Fruit fly (Drosophila melanogaster): Measurements from ENCODE around the gene CG43235.

dm6 chr2L:7678095-7678784, 14.6 kb upstream of the CG43235 start:
- TF ChIP-seq psq (GFP tag; optimal IDR thresholded peaks at IDR 0.05): no peak
- TF ChIP-seq Jra (GFP tag; optimal IDR thresholded peaks at IDR 0.05): peak; percentile 32
- no peak for TF ChIP-seq Myc (optimal IDR thresholded peaks at IDR 0.05)
- peak; percentile 19 for TF ChIP-seq Hr83 (GFP tag; optimal IDR thresholded peaks at IDR 0.05; ENCODE audit: poor library complexity, severe bottlenecking)
- peak; percentile 46 for TF ChIP-seq h (GFP tag; optimal IDR thresholded peaks at IDR 0.05)
- no peak for TF ChIP-seq Rel (GFP tag; optimal IDR thresholded peaks at IDR 0.05)
- peak; percentile 99 for TF ChIP-seq Rel (tag; optimal IDR thresholded peaks at IDR 0.05)
- TF ChIP-seq lola (GFP tag; optimal IDR thresholded peaks at IDR 0.05): no peak
- no peak for TF ChIP-seq CrebA (GFP tag; optimal IDR thresholded peaks at IDR 0.05; ENCODE audit: borderline replicate concordance)
- no peak for TF ChIP-seq fru (GFP tag; optimal IDR thresholded peaks at IDR 0.05)
- no peak for TF ChIP-seq Hr78 (GFP tag; optimal IDR thresholded peaks at IDR 0.05)
- peak; percentile 87 for TF ChIP-seq Vsx2 (GFP tag; optimal IDR thresholded peaks at IDR 0.05; ENCODE audit: partially characterized antibody)
- TF ChIP-seq usp (GFP tag; optimal IDR thresholded peaks at IDR 0.05): no peak
